Worm (Caenorhabditis elegans) whole organism, young adult: ENCODE measurements around the gene add-2.
A peak's percentile ranks its signal among the peaks of the same experiment; 100 is the strongest.

Source experiments
- B0035.1 ChIP-seq: sonication (generic microtip); optimal IDR thresholded peaks from 2 replicates; lab custom pipeline; 2016; ENCODE audit warnings: missing genetic modification characterization, mild to moderate bottlenecking, missing compliant biosample characterization, missing genotype, missing genetic modification reagents
- C06A6.2 ChIP-seq: fragments of 200-800 bp; sonication (Bioruptor generic); conservative IDR thresholded peaks from 2 replicates; pipeline ENCODE4 v1.3.6; 2022; ENCODE audit warnings: missing genetic modification characterization, missing compliant biosample characterization
- F37B4.10 ChIP-seq: fragments of 200-800 bp; sonication (Bioruptor generic); IDR thresholded peaks from 2 replicates; pipeline ENCODE4 v1.3.6; 2022; ENCODE audit warnings: missing genetic modification characterization, missing compliant biosample characterization
- Y53F4B.3 ChIP-seq: fragments of 200-800 bp; sonication (Bioruptor generic); IDR thresholded peaks from 2 replicates; pipeline ENCODE4 v1.3.6; 2022; ENCODE audit warnings: missing genetic modification reagents, missing genetic modification characterization, missing compliant biosample characterization
- Y95B8A.8 ChIP-seq: fragments of 200-800 bp; sonication (Bioruptor generic); IDR thresholded peaks from 2 replicates; pipeline ENCODE4 v1.3.6; 2022; ENCODE audit warnings: missing genetic modification reagents, missing genetic modification characterization, missing compliant biosample characterization
- ama-1 ChIP-seq, 3 experiments: fragments of 150-350 bp in 1 of 3; sonication (generic microtip) in 2 of 3; optimal IDR thresholded peaks; 2 replicates each; lab custom pipeline; 2014 to 2018; ENCODE audit warnings: missing biosample characterization in 2 of 3, missing genetic modification characterization in 2 of 3, missing genetic modification reagents in 2 of 3
- atf-7 ChIP-seq: sonication (generic microtip); optimal IDR thresholded peaks from 2 replicates; lab custom pipeline; 2017; ENCODE audit warnings: mild to moderate bottlenecking, missing genetic modification characterization, missing compliant biosample characterization
- athp-1 ChIP-seq: sonication (generic microtip); optimal IDR thresholded peaks from 2 replicates; lab custom pipeline; 2017; ENCODE audit warnings: mild to moderate bottlenecking, missing genetic modification characterization, missing compliant biosample characterization
- attf-3 ChIP-seq: fragments of 200-800 bp; sonication (Bioruptor generic); conservative IDR thresholded peaks from 2 replicates; pipeline ENCODE4 v1.3.6; 2022; ENCODE audit warnings: missing genetic modification reagents, missing genetic modification characterization, missing compliant biosample characterization
- attf-5 ChIP-seq: fragments of 200-800 bp; sonication (Bioruptor generic); optimal IDR thresholded peaks from 2 replicates; lab custom pipeline; 2018; ENCODE audit warnings: mild to moderate bottlenecking, missing genetic modification characterization, missing compliant biosample characterization
- cebp-1 ChIP-seq, 2 experiments: fragments of 200-800 bp in 1 of 2; sonication (Bioruptor generic) in 1 of 2; sonication (generic microtip) in 1 of 2; IDR thresholded peaks in 1 of 2; optimal IDR thresholded peaks in 1 of 2; 2 replicates each; pipeline versions ENCODE4 v1.3.6 to Lab custom; 2017 to 2022; ENCODE audit warnings: missing compliant biosample characterization in 2 of 2, missing genetic modification characterization in 2 of 2, mild to moderate bottlenecking in 1 of 2, missing genetic modification reagents in 1 of 2, moderate library complexity in 1 of 2
- ceh-27 ChIP-seq: fragments of 200-800 bp; sonication (Bioruptor generic); optimal IDR thresholded peaks from 2 replicates; lab custom pipeline; 2018; ENCODE audit warnings: mild to moderate bottlenecking, missing genetic modification characterization, moderate library complexity, missing compliant biosample characterization
- ceh-91 ChIP-seq: fragments of 200-800 bp; sonication (Bioruptor generic); IDR thresholded peaks from 2 replicates; pipeline ENCODE4 v1.3.6; 2022; ENCODE audit warnings: missing genetic modification reagents, missing genetic modification characterization, missing compliant biosample characterization
- dox-1 ChIP-seq: fragments of 200-800 bp; sonication (Bioruptor generic); IDR thresholded peaks from 2 replicates; pipeline ENCODE4 v1.3.6; 2022; ENCODE audit warnings: missing genetic modification reagents, missing genetic modification characterization, missing compliant biosample characterization
- dpl-1 ChIP-seq: fragments of 150-350 bp; optimal IDR thresholded peaks from 2 replicates; lab custom pipeline; 2014; ENCODE audit warnings: missing biosample characterization, missing genetic modification reagents, missing genetic modification characterization
- ekl-4 ChIP-seq: fragments of 200-800 bp; sonication (Bioruptor generic); IDR thresholded peaks from 2 replicates; pipeline ENCODE4 v1.3.6; 2022; ENCODE audit warnings: missing genetic modification reagents, missing genetic modification characterization, missing compliant biosample characterization
- hlh-26 ChIP-seq: fragments of 200-800 bp; sonication (Bioruptor generic); conservative IDR thresholded peaks from 2 replicates; pipeline ENCODE4 v1.3.6; 2022; ENCODE audit warnings: missing genetic modification reagents, missing genetic modification characterization, missing compliant biosample characterization
- hmg-20 ChIP-seq: fragments of 200-800 bp; sonication (Bioruptor generic); IDR thresholded peaks from 2 replicates; pipeline ENCODE4 v1.3.6; 2022; ENCODE audit warnings: missing genetic modification reagents, missing genetic modification characterization, missing compliant biosample characterization
- hsf-1 ChIP-seq: fragments of 200-800 bp; sonication (Bioruptor generic); IDR thresholded peaks from 2 replicates; pipeline ENCODE4 v1.3.6; 2022; ENCODE audit warnings: missing genetic modification reagents, missing genetic modification characterization, missing compliant biosample characterization
- let-607 ChIP-seq, 2 experiments: fragments of 200-800 bp in 1 of 2; sonication (Bioruptor generic) in 1 of 2; sonication (generic microtip) in 1 of 2; optimal IDR thresholded peaks; 2 replicates each; lab custom pipeline; 2016 to 2018; ENCODE audit warnings: mild to moderate bottlenecking in 2 of 2, missing compliant biosample characterization in 2 of 2, missing genetic modification characterization in 2 of 2, moderate library complexity in 2 of 2, missing genotype in 1 of 2
- lin-35 ChIP-seq, 3 experiments: fragments of 150-350 bp in 2 of 3; sonication (generic microtip) in 1 of 3; optimal IDR thresholded peaks; 2 replicates each; lab custom pipeline; 2014 to 2018; ENCODE audit warnings: missing biosample characterization in 3 of 3, missing genetic modification characterization in 3 of 3, missing genetic modification reagents in 3 of 3
- lin-40 ChIP-seq: sonication (generic microtip); optimal IDR thresholded peaks from 2 replicates; lab custom pipeline; 2016; ENCODE audit warnings: missing genetic modification characterization, mild to moderate bottlenecking, missing compliant biosample characterization, missing genotype, missing genetic modification reagents
- lin-54 ChIP-seq: fragments of 200-800 bp; sonication (Bioruptor generic); optimal IDR thresholded peaks from 2 replicates; lab custom pipeline; 2018; ENCODE audit warnings: mild to moderate bottlenecking, missing genetic modification characterization, missing compliant biosample characterization
- lsy-27 ChIP-seq: sonication (generic microtip); optimal IDR thresholded peaks from 2 replicates; lab custom pipeline; 2017; ENCODE audit warnings: missing genetic modification characterization, mild to moderate bottlenecking, missing compliant biosample characterization, antibody characterized with exemption, missing genotype, borderline replicate concordance; ENCODE audit not compliant: insufficient read depth
- madf-10 ChIP-seq: sonication (generic microtip); optimal IDR thresholded peaks from 2 replicates; lab custom pipeline; 2016; ENCODE audit warnings: mild to moderate bottlenecking, missing genetic modification characterization, missing compliant biosample characterization
- madf-3 ChIP-seq: fragments of 200-800 bp; sonication (Bioruptor generic); IDR thresholded peaks from 2 replicates; pipeline ENCODE4 v1.3.6; 2022; ENCODE audit warnings: missing genetic modification reagents, missing genetic modification characterization, missing compliant biosample characterization
- madf-8 ChIP-seq: fragments of 200-800 bp; sonication (Bioruptor generic); conservative IDR thresholded peaks from 2 replicates; pipeline ENCODE4 v1.3.6; 2022; ENCODE audit warnings: missing genetic modification reagents, missing genetic modification characterization, missing compliant biosample characterization
- mcd-1 ChIP-seq: fragments of 200-800 bp; sonication (Bioruptor generic); IDR thresholded peaks from 2 replicates; pipeline ENCODE4 v1.3.6; 2022; ENCODE audit warnings: missing genetic modification reagents, missing genetic modification characterization, missing compliant biosample characterization
- nfyb-1 ChIP-seq: fragments of 200-800 bp; sonication (Bioruptor generic); IDR thresholded peaks from 2 replicates; pipeline ENCODE4 v1.3.6; 2022; ENCODE audit warnings: missing genetic modification reagents, missing genetic modification characterization, missing compliant biosample characterization
- nhr-80 ChIP-seq: sonication (generic microtip); optimal IDR thresholded peaks from 2 replicates; lab custom pipeline; 2016; ENCODE audit warnings: missing genetic modification characterization, missing compliant biosample characterization
- pha-4 ChIP-seq: fragments of 150-350 bp; sonication (generic microtip); optimal IDR thresholded peaks from 2 replicates; lab custom pipeline; 2014; ENCODE audit warnings: missing biosample characterization, missing genetic modification reagents, missing genetic modification characterization
- repo-1 ChIP-seq: sonication (generic microtip); optimal IDR thresholded peaks from 2 replicates; lab custom pipeline; 2017; ENCODE audit warnings: mild to moderate bottlenecking, missing genetic modification characterization, missing compliant biosample characterization
- snpc-3.4 ChIP-seq: sonication (generic microtip); optimal IDR thresholded peaks from 2 replicates; lab custom pipeline; 2017; ENCODE audit warnings: missing genetic modification characterization, mild to moderate bottlenecking, missing compliant biosample characterization, antibody characterized with exemption, moderate library complexity, missing genotype, missing genetic modification reagents
- snpc-4 ChIP-seq, 5 experiments: fragments of 150-350 bp in 1 of 5; sonication (generic microtip) in 4 of 5; optimal IDR thresholded peaks; 2 replicates each; lab custom pipeline; 2014 to 2018; ENCODE audit warnings: missing genetic modification characterization in 5 of 5, missing biosample characterization in 3 of 5, antibody characterized with exemption in 2 of 5, mild to moderate bottlenecking in 2 of 5, missing compliant biosample characterization in 2 of 5, missing genotype in 2 of 5, moderate library complexity in 2 of 5, missing genetic modification reagents in 1 of 5
- somi-1 ChIP-seq: fragments of 200-800 bp; sonication (Bioruptor generic); optimal IDR thresholded peaks from 2 replicates; lab custom pipeline; 2018; ENCODE audit warnings: mild to moderate bottlenecking, missing genetic modification characterization, missing compliant biosample characterization
- tlf-1 ChIP-seq: fragments of 200-800 bp; sonication (Bioruptor generic); optimal IDR thresholded peaks from 2 replicates; lab custom pipeline; 2018; ENCODE audit warnings: mild to moderate bottlenecking, missing genetic modification characterization, missing compliant biosample characterization
- unc-62 ChIP-seq: fragments of 150-350 bp; optimal IDR thresholded peaks from 2 replicates; lab custom pipeline; 2014; ENCODE audit warnings: missing biosample characterization, missing genetic modification reagents, missing genetic modification characterization
- xnd-1 ChIP-seq: sonication (generic microtip); optimal IDR thresholded peaks from 2 replicates; lab custom pipeline; 2016; ENCODE audit warnings: missing genotype, missing genetic modification reagents, missing genetic modification characterization, missing compliant biosample characterization
- zim-3 ChIP-seq: sonication (generic microtip); optimal IDR thresholded peaks from 2 replicates; lab custom pipeline; 2017; ENCODE audit warnings: mild to moderate bottlenecking, missing genetic modification characterization, moderate library complexity, missing compliant biosample characterization
- ztf-18 ChIP-seq: sonication (generic microtip); optimal IDR thresholded peaks from 2 replicates; lab custom pipeline; 2016; ENCODE audit warnings: missing genotype, mild to moderate bottlenecking, missing genetic modification characterization, missing compliant biosample characterization
- ztf-28 ChIP-seq: fragments of 200-800 bp; sonication (Bioruptor generic); IDR thresholded peaks from 2 replicates; pipeline ENCODE4 v1.3.6; 2022; ENCODE audit warnings: missing genetic modification reagents, missing genetic modification characterization, missing compliant biosample characterization
- ztf-3 ChIP-seq: fragments of 200-800 bp; sonication (Bioruptor generic); optimal IDR thresholded peaks from 2 replicates; lab custom pipeline; 2018; ENCODE audit warnings: mild to moderate bottlenecking, missing genetic modification characterization, missing compliant biosample characterization

The add-2 gene

DNA sequence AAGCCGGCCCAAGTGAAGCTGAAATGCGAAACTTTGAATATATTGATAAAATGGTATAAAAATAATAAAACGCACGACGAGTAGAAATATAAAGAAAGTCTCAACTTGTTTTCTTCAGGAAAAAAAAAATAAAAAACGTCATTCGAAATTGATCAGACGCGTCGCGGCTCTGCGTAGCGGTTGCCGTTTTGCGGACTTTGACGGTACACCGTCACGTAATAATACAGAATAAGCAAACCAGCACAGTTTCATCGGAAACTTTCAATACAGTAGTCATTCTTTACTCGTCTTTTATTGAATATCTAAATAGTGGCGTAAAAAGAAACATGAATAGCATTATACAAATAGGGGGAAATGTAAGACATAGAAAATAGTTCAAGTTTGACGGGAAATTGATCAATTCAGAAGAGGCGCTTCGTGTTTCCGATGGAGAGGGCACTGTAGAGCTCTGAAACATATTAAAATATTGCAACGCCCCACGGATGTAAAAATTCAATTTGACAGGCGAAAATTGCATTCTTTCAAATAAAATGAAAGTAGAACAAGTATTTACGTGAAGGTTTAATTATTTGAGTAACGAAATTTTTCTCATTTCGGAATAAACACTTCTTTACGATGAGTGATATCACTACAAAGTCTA is 19.4 kb downstream of the add-2 start, which contains the start of the genes cyl-1 and C52E4.7 (continued):
- no peak for TF ChIP-seq lsy-27 (tag; lab: Kevin White, UChicago)
- TF ChIP-seq nhr-80 (tag; lab: Kevin White, UChicago): peak; percentile 9
- TF ChIP-seq madf-8 (GFP tag; lab: Robert Waterston, UW): no peak
- TF ChIP-seq tlf-1 (GFP tag; lab: Kevin White, UChicago): no peak
- TF ChIP-seq ztf-18 (tag; lab: Kevin White, UChicago): no peak
- TF ChIP-seq athp-1: no peak
- TF ChIP-seq attf-5: peak; percentile 62
- peak; percentile 46 for TF ChIP-seq lin-54
- TF ChIP-seq Y53F4B.3 (GFP tag; lab: Robert Waterston, UW): no peak
- no peak for TF ChIP-seq ztf-28 (GFP tag; lab: Robert Waterston, UW)
- TF ChIP-seq lin-40: no peak
- TF ChIP-seq dox-1: peak; percentile 46; the same call in 1 of the 2 replicates
- TF ChIP-seq repo-1 (tag; lab: Kevin White, UChicago): no peak
- no peak for TF ChIP-seq Y95B8A.8 (GFP tag; lab: Robert Waterston, UW)
- no peak for TF ChIP-seq zim-3 (tag; lab: Kevin White, UChicago)
- TF ChIP-seq ceh-27: peak; percentile 6
- no peak for TF ChIP-seq ztf-3 (GFP tag; lab: Kevin White, UChicago)
- no peak for TF ChIP-seq ekl-4
- TF ChIP-seq hlh-26: no peak
- no peak for TF ChIP-seq snpc-4 (GFP tag; optimal IDR thresholded peaks at IDR 0.05; lab: Kevin White, UChicago)
- TF ChIP-seq snpc-4 (tag; optimal IDR thresholded peaks at IDR 0.05; lab: Kevin White, UChicago): peak; percentile 26 to 83 (median 60)
- no peak for TF ChIP-seq F37B4.10 (GFP tag; lab: Robert Waterston, UW)
- peak in 1 of 2 experiments; percentile 6 for TF ChIP-seq let-607 (tag; optimal IDR thresholded peaks at IDR 0.05; lab: Kevin White, UChicago)
- TF ChIP-seq dpl-1 (GFP tag; lab: Kevin White, UChicago): peak; percentile 30
- TF ChIP-seq ama-1 (optimal IDR thresholded peaks at IDR 0.05; lab: Kevin White, UChicago): no peak
- TF ChIP-seq ama-1 (GFP tag; optimal IDR thresholded peaks at IDR 0.05; lab: Kevin White, UChicago): no peak
- TF ChIP-seq B0035.1 (tag; lab: Kevin White, UChicago): no peak
- TF ChIP-seq hmg-20 (GFP tag; lab: Robert Waterston, UW): no peak
- TF ChIP-seq snpc-3.4 (tag; lab: Kevin White, UChicago): no peak
- no peak for TF ChIP-seq unc-62 (GFP tag; lab: Kevin White, UChicago)
- no peak for TF ChIP-seq pha-4 (tag; lab: Kevin White, UChicago)
- no peak for TF ChIP-seq mcd-1

DNA sequence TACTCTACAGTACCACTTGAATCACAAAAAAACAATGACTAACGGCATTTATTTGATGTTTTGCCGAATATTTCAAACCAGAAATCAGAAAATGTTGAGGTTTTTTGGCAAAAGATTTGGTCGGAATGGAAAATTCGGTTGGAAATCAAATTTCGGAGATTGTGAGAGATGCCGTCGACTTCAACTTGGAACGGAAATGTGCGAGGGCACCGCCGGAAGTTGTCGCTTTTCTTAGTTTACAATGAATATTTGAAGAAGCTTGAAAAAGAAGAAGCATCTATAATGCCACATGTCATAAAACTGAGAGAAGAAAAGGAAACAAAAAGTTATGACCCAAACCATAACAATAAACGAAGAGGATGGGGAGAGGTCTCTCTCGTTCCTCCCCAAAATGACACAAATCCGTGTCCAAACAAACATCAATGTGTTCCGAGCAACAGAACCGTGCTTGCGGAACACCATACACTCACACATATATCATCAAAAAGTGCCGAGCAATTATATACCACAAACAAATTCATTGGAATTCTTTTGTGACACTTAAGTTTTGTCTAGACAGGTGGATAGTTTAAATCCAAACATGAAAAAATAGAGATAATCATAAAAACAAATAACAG is 22.6 kb downstream of the add-2 start:
- TF ChIP-seq athp-1 (no peak), hsf-1 (GFP tag; lab: Robert Waterston, UW) (peak; percentile 37; the same call in 1 of the 2 replicates), tlf-1 (GFP tag; lab: Kevin White, UChicago) (peak; percentile 5), xnd-1 (no peak), snpc-4 (GFP tag; optimal IDR thresholded peaks at IDR 0.05; lab: Kevin White, UChicago) (no peak), snpc-4 (tag; optimal IDR thresholded peaks at IDR 0.05; lab: Kevin White, UChicago) (peak in 2 of 4 experiments; percentile 35 to 53), Y53F4B.3 (GFP tag; lab: Robert Waterston, UW) (0 out of 2 replicates have a peak, but pooled peaks have one; percentile 6), mcd-1 (0 out of 2 replicates have a peak, but pooled peaks have one; percentile 10), somi-1 (no peak), attf-3 (GFP tag; lab: Robert Waterston, UW) (no peak), lin-35 (GFP tag; optimal IDR thresholded peaks at IDR 0.05; lab: Kevin White, UChicago) (peak in 1 of 3 experiments; percentile 18), ceh-91 (GFP tag; lab: Robert Waterston, UW) (no peak), C06A6.2 (GFP tag; lab: Robert Waterston, UW) (no peak), hlh-26 (no peak), F37B4.10 (GFP tag; lab: Robert Waterston, UW) (no peak), repo-1 (tag; lab: Kevin White, UChicago) (peak; percentile 5), snpc-3.4 (tag; lab: Kevin White, UChicago) (no peak), ekl-4 (peak; percentile 59), madf-8 (GFP tag; lab: Robert Waterston, UW) (no peak), cebp-1 (GFP tag; IDR thresholded peaks at IDR 0.05; lab: Robert Waterston, UW) (no peak), cebp-1 (tag; optimal IDR thresholded peaks at IDR 0.05; lab: Kevin White, UChicago) (peak; percentile 35), nfyb-1 (GFP tag; lab: Robert Waterston, UW) (no peak), madf-10 (no peak), atf-7 (peak; percentile 28), madf-3 (GFP tag; lab: Robert Waterston, UW) (peak; percentile 79; the same call in 1 of the 2 replicates)
